Worm (Caenorhabditis elegans): Measurements from ENCODE around the gene srbc-9.
"Not testable (repeated sequence)": the region's sequence is repeated elsewhere in the genome, so short reads cannot be mapped to it uniquely, and the experiment has no call there.

The srbc-9 gene

DNA sequence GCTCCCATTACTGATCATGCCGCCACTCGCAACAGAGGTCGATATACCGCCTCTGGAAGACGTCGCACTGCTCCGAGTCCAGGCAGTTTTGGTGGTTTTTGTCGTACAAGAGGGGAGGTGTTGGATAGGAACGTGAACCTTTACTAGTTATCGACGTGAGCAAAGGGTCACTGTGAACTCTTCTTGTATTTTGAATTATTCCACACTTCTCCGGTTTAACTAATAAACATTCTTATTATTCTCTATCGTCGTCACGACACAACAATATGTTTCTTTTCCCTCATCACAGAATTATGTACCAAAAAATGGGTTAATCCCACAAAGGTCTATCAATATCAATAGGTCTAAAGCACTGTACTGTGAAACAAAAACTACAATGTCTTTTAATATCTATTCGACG is 21.2 kb upstream of the srbc-9 start, which contains the start of gene nhr-171:
Gene nhr-171, plus strand, starts transcription at position 301 of the 400 bp plus-strand sequence.
- not testable (repeated sequence) for TF ChIP-seq ets-4 (tag; optimal IDR thresholded peaks at IDR 0.05); unc-3 (GFP tag; conservative IDR thresholded peaks at IDR 0.05); unc-3 (tag; optimal IDR thresholded peaks at IDR 0.05); lin-11 (tag; optimal IDR thresholded peaks at IDR 0.05)

DNA sequence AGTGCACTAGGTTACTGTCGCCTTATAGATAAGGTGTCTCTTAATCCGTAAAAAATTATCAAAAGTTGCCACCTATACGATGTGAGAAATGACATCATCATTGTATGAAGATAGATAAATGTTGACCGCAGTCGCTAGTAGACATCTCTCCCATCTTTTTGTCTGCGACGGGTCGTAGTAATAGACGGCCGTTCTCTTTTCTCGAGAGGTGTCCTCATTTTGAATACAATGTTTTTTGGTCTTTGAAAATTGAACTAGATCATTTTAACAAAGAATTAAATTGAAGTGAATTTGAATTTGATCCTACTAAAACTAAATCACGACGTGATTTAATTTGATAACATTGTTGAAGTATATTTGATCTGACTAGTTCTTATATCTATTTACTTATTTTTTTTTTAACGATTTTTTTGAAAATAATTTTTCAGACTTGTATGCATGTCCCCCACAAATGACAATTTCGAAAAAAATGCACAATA is 18.4 kb upstream of the srbc-9 start, which contains the start of the genes str-31 and nhr-172:
Gene str-31, minus strand, starts transcription at position 101 of the 479 bp plus-strand sequence.
Gene nhr-172, plus strand, starts transcription at position 429 of the 479 bp plus-strand sequence.
- TF ChIP-seq unc-55 (GFP tag; optimal IDR thresholded peaks at IDR 0.05) (no peak), elt-2 (tag; optimal IDR thresholded peaks at IDR 0.05) (peak; percentile 63), madf-2 (tag; optimal IDR thresholded peaks at IDR 0.05) (no peak)

DNA sequence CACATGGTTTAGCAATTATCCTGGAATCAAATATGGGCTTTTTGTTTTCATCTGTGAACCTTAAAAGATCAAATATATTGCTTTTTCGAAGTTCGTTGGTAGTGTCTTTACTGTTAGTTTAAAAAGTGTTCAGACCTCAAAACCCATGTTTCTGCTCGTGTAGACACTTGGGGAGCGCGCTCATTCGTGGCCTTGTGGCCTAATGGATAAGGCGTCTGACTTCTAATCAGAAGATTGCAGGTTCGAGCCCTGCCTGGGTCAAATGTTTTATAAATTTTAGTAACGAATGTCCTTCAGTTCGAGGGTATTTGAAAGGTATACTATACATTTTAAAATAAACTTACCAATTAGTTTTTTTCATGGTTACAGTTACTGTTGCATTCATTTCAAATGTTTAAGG is 16.0 kb upstream of the srbc-9 start:
- no peak for TF ChIP-seq ama-1 (optimal IDR thresholded peaks at IDR 0.05)
- no peak for TF ChIP-seq ceh-2 (tag; optimal IDR thresholded peaks at IDR 0.05)
- no peak for TF ChIP-seq dmd-4 (tag; optimal IDR thresholded peaks at IDR 0.05; ENCODE audit: borderline replicate concordance)
- TF ChIP-seq pat-9 (tag; optimal IDR thresholded peaks at IDR 0.05) = no peak
- TF ChIP-seq ceh-18 (tag; optimal IDR thresholded peaks at IDR 0.05) = no peak
- TF ChIP-seq nhr-11 (tag; optimal IDR thresholded peaks at IDR 0.05) = no peak
- TF ChIP-seq K09A11.1 (tag; optimal IDR thresholded peaks at IDR 0.05; ENCODE audit: insufficient read depth) = no peak
- no peak for TF ChIP-seq ceh-6 (GFP tag; optimal IDR thresholded peaks at IDR 0.05)
- TF ChIP-seq npax-4 (tag; optimal IDR thresholded peaks at IDR 0.05) = no peak

DNA sequence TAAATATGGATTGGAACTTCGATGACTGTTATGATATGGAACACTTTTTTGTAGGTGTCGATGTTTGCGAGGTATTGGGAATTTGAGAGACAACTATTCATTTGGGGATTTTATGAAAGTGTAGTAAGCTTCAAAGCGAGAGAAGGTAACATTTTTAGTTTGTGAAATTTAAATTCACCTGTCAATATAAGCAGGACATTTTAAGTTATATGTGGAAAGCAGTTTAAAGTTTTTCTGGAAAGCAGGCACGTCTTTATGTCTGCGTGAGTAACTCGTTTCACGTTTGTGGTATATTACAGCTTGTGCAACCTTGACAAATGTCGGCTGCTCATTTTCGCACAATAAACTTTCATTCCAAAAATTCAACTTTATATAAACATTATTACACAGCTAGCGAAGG is 14.0 kb upstream of the srbc-9 start, which contains the start of gene srh-229:
Gene srh-229, minus strand, starts transcription at position 101 of the 400 bp plus-strand sequence.
- TF ChIP-seq pag-3 (tag; optimal IDR thresholded peaks at IDR 0.05; ENCODE audit: borderline replicate concordance) (no peak), odd-2 (tag; optimal IDR thresholded peaks at IDR 0.05) (no peak), ceh-48 (tag; optimal IDR thresholded peaks at IDR 0.05) (no peak), hlh-15 (tag; optimal IDR thresholded peaks at IDR 0.05) (no peak), unc-3 (GFP tag; conservative IDR thresholded peaks at IDR 0.05) (no peak), unc-3 (tag; optimal IDR thresholded peaks at IDR 0.05) (no peak), gmeb-2 (tag; optimal IDR thresholded peaks at IDR 0.05) (no peak), ceh-24 (tag; optimal IDR thresholded peaks at IDR 0.05) (no peak), lin-11 (tag; optimal IDR thresholded peaks at IDR 0.05) (no peak), madf-2 (tag; optimal IDR thresholded peaks at IDR 0.05) (no peak), sdc-2 (tag; optimal IDR thresholded peaks at IDR 0.05) (no peak), syd-9 (tag; optimal IDR thresholded peaks at IDR 0.05) (no peak), ama-1 (optimal IDR thresholded peaks at IDR 0.05) (no peak), ceh-2 (tag; optimal IDR thresholded peaks at IDR 0.05) (no peak), rnt-1 (tag; optimal IDR thresholded peaks at IDR 0.05) (no peak), ztf-16 (tag; optimal IDR thresholded peaks at IDR 0.05) (no peak), ceh-18 (tag; optimal IDR thresholded peaks at IDR 0.05) (no peak), fkh-6 (tag; optimal IDR thresholded peaks at IDR 0.05) (no peak), nfya-1 (tag; optimal IDR thresholded peaks at IDR 0.05) (no peak)

DNA sequence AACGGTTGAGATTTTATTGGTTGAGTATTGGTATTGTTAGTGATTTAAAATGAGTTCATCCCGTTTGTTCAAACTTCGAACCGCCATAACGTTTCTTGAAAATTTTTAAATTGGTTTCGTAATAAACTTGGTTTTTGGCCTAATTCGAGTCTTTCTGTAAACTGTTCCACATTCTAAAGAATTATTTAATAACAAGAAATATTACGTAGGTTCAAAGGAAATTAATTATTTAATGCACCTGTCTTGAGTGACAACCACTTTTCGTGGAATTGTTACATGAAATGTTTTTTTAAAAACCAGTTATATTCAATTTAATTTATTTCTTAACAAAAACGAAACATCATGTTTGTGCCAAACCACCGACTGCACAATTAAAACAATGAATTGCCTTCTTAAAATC is 11.0 kb upstream of the srbc-9 start:
- TF ChIP-seq dve-1 (tag; optimal IDR thresholded peaks at IDR 0.05) (no peak), pat-9 (tag; optimal IDR thresholded peaks at IDR 0.05) (no peak), zip-5 (tag; optimal IDR thresholded peaks at IDR 0.05) (no peak), pha-4 (tag; optimal IDR thresholded peaks at IDR 0.05) (no peak), sox-2 (GFP tag; IDR thresholded peaks at IDR 0.05) (no peak), unc-42 (tag; optimal IDR thresholded peaks at IDR 0.05) (no peak), hlh-6 (tag; optimal IDR thresholded peaks at IDR 0.05) (no peak), fax-1 (tag; optimal IDR thresholded peaks at IDR 0.05) (no peak), lin-11 (tag; optimal IDR thresholded peaks at IDR 0.05) (no peak), K02D7.2 (tag; optimal IDR thresholded peaks at IDR 0.05) (no peak), ceh-14 (tag; optimal IDR thresholded peaks at IDR 0.05) (no peak), lim-6 (tag; optimal IDR thresholded peaks at IDR 0.05) (no peak), ceh-48 (tag; optimal IDR thresholded peaks at IDR 0.05) (no peak), C08G9.2 (tag; optimal IDR thresholded peaks at IDR 0.05) (no peak), C38D4.7 (GFP tag; optimal IDR thresholded peaks at IDR 0.05) (no peak), hlh-30 (tag; optimal IDR thresholded peaks at IDR 0.05; ENCODE audit: insufficient read depth) (no peak), sox-4 (tag; optimal IDR thresholded peaks at IDR 0.05) (no peak)

Measured in whole organism, late embryonic.